Worm (Caenorhabditis elegans) whole organism, L4/young adult: ENCODE results near the gene ZK353.10.
"Not testable (repeated sequence)": the region's sequence is repeated elsewhere in the genome, so short reads cannot be mapped to it uniquely, and the experiment has no call there.

Source experiments
- W03F9.2 ChIP-seq: fragments of 150-350 bp; optimal IDR thresholded peaks from 2 replicates; lab custom pipeline; 2014; ENCODE audit warnings: missing biosample characterization, missing genetic modification characterization
- dao-5 ChIP-seq: sonication (generic microtip); optimal IDR thresholded peaks from 2 replicates; lab custom pipeline; 2016; ENCODE audit warnings: missing genotype, missing genetic modification characterization, moderate library complexity, missing compliant biosample characterization
- him-1 ChIP-seq: sonication (generic microtip); optimal IDR thresholded peaks from 2 replicates; lab custom pipeline; 2016; ENCODE audit warnings: missing genotype, missing genetic modification reagents, missing genetic modification characterization, missing compliant biosample characterization

The ZK353.10 gene

DNA sequence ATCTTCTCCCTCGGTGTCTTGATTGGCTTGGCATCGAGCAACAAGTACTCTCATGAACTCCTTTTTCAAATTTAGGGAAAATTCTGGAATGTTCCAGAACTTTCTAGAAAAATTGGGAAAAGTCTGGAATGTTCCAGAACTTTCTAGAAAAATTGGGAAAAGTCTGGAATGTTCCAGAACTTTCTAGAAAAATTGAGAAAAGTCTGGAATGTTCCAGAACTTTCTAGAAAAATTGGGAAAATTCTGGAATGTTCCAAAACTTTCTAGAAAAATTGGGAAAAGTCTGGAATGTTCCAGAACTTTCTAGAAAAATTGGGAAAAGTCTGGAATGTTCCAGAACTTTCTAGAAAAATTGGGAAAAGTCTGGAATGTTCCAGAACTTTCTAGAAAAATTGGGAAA is 49.9 kb downstream of the ZK353.10 start, which contains the start of gene ZC262.7:
TSS of gene ZC262.7 (minus strand) at position 54 of the 400 bp plus-strand sequence.
- TF ChIP-seq him-1 (tag; lab: Kevin White, UChicago); dao-5 (tag; lab: Kevin White, UChicago); W03F9.2: not testable (repeated sequence)
